Worm (Caenorhabditis elegans): ENCODE measurements around the gene C01G5.4.

DNA sequence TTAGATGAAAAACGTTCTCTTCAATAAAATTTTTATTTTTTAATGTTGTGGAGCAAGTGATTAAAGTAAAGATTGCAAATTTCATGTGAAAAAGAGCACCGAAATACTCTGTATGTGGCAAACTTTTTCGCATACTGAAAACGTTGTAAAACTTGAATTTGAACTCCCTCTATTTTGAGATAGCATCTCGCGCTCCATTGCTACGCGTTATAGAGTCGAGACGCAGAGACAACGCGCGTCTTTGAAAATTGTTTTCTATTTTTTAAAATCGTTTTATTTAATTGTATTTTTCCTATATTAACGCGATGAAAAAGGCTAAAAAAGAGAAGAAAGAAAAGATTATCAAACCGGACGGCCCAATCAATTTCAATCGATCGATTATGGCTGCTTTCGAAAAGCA is 17.1 kb downstream of the C01G5.4 start, which contains the start of gene fan-1:
- TF ChIP-seq ztf-29 (GFP tag; IDR thresholded peaks at IDR 0.05) (no peak), flt-1 (GFP tag; IDR thresholded peaks at IDR 0.05) (no peak), klf-2 (GFP tag; conservative IDR thresholded peaks at IDR 0.05) (no peak)

Data from whole organism, midembryonic.